Fruit fly (Drosophila melanogaster) whole organism, adult: Measurements from ENCODE around the gene Cpr.

Experiments
- CG12768 ChIP-seq: fragments of 200-800 bp; sonication (Bioruptor generic); optimal IDR thresholded peaks from 2 replicates; lab custom pipeline; 2017; ENCODE audit warnings: missing biosample characterization, missing genetic modification characterization, mild to moderate bottlenecking, moderate library complexity, missing genetic modification reagents
- CG1620 ChIP-seq: fragments of 200-800 bp; sonication (Bioruptor generic); optimal IDR thresholded peaks from 2 replicates; lab custom pipeline; 2016; ENCODE audit warnings: missing biosample characterization, missing genetic modification characterization
- CG33017 ChIP-seq: fragments of 200-800 bp; sonication (Bioruptor generic); optimal IDR thresholded peaks from 2 replicates; lab custom pipeline; 2018; ENCODE audit warnings: missing biosample characterization, mild to moderate bottlenecking, missing genetic modification characterization, moderate library complexity
- CG7045 ChIP-seq: fragments of 200-800 bp; sonication (Bioruptor generic); optimal IDR thresholded peaks from 2 replicates; lab custom pipeline; 2017; ENCODE audit warnings: missing biosample characterization, mild to moderate bottlenecking, missing genetic modification characterization
- CG7101 ChIP-seq: fragments of 200-800 bp; sonication (Bioruptor generic); optimal IDR thresholded peaks from 2 replicates; lab custom pipeline; 2018; ENCODE audit warnings: missing biosample characterization, mild to moderate bottlenecking, missing genetic modification characterization, moderate library complexity
- Crg-1 ChIP-seq: fragments of 200-800 bp; sonication (Bioruptor generic); optimal IDR thresholded peaks from 2 replicates; lab custom pipeline; 2016; ENCODE audit warnings: missing biosample characterization, missing genetic modification characterization
- bab1 ChIP-seq: fragments of 200-800 bp; sonication (Bioruptor generic); optimal IDR thresholded peaks from 3 replicates; lab custom pipeline; 2019; ENCODE audit warnings: missing biosample characterization, mild to moderate bottlenecking, missing genetic modification characterization, moderate library complexity
- kay ChIP-seq: fragments of 200-800 bp; sonication (Bioruptor generic); peaks from one replicate; lab custom pipeline; 2016; ENCODE audit warnings: missing biosample characterization, missing genetic modification characterization, borderline replicate concordance
- ovo ChIP-seq: fragments of 200-800 bp; sonication (Bioruptor generic); optimal IDR thresholded peaks from 2 replicates; lab custom pipeline; 2016; ENCODE audit warnings: missing biosample characterization, missing genetic modification characterization
- tj ChIP-seq: fragments of 200-800 bp; sonication (Bioruptor generic); optimal IDR thresholded peaks from 3 replicates; lab custom pipeline; 2017; ENCODE audit warnings: missing biosample characterization, mild to moderate bottlenecking, missing genetic modification characterization, moderate library complexity
- toe ChIP-seq: fragments of 200-800 bp; sonication (Bioruptor generic); optimal IDR thresholded peaks from 2 replicates; lab custom pipeline; 2016; ENCODE audit warnings: missing biosample characterization, missing genetic modification characterization

dm6 chr2L:6343084-6343873, 4.6 kb downstream of the Cpr start:
- TF ChIP-seq CG1620 (GFP tag; lab: Kevin White, UChicago): no peak
- peak; percentile 34 for TF ChIP-seq CG12768 (GFP tag; lab: Kevin White, UChicago)
- no peak for TF ChIP-seq bab1 (GFP tag; lab: Kevin White, UChicago)
- TF ChIP-seq kay (GFP tag; lab: Kevin White, UChicago): peak; percentile 92
- TF ChIP-seq CG7045 (GFP tag; lab: Kevin White, UChicago): no peak
- no peak for TF ChIP-seq toe (GFP tag; lab: Kevin White, UChicago)
- no peak for TF ChIP-seq Crg-1 (GFP tag; lab: Kevin White, UChicago)
- no peak for TF ChIP-seq CG7101 (tag; lab: Kevin White, UChicago)
- no peak for TF ChIP-seq tj
- no peak for TF ChIP-seq CG33017 (tag; lab: Kevin White, UChicago)
- no peak for TF ChIP-seq ovo (GFP tag; lab: Kevin White, UChicago)
